Worm (Caenorhabditis elegans): ENCODE data around the gene F41G3.5.

Gene F41G3.5

ce11 chrII:6783377-6783829 lies 36.9 kb downstream of the F41G3.5 start, which contains the start of gene gldi-2:
TSS of gene gldi-2 (plus strand) at chrII:6783427.
- TF ChIP-seq pha-4 (tag; optimal IDR thresholded peaks at IDR 0.05) (no peak), sea-2 (GFP tag; optimal IDR thresholded peaks at IDR 0.05) (no peak), ceh-16 (tag; optimal IDR thresholded peaks at IDR 0.05) (no peak), unc-62 (GFP tag; optimal IDR thresholded peaks at IDR 0.05) (no peak), unc-39 (tag; optimal IDR thresholded peaks at IDR 0.05) (no peak), aly-2 (tag; optimal IDR thresholded peaks at IDR 0.05) (no peak), nhr-28 (tag; optimal IDR thresholded peaks at IDR 0.05) (no peak), mdl-1 (tag; optimal IDR thresholded peaks at IDR 0.05) (no peak), elt-1 (tag; optimal IDR thresholded peaks at IDR 0.05) (no peak)

DNA sequence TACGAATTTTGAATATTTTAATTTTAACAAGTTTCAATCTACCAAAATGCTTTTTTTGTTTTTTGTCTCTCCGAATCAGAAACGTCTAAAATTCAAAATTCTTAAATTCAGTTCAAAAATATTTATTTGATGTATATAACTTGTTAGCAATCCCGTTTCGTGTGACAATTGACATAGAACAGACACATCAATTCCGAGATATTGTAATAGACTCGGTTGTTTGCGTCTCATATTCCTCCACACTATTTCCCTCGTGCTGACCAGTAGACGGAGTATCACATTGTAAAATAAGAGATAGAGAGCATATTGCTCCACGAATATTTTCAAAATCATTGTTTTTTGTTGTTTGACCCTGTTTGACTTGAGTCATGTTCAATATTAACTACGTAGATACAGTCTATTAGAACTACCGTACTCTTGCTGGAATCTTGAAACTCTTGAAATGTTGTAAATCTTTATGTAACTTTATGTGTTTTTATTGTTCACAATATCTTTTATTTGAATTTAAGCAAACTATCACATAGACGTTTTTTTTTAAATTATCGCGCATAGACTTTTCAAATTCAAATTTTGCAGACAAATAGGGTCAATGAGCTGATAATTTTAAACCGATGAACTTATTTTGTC lies 42.3 kb downstream of the F41G3.5 start, which contains the start of gene T13C2.3:
Gene T13C2.3 (plus strand): TSS at position 577 of the 627 bp plus-strand sequence.
- TF ChIP-seq pha-4 (tag; optimal IDR thresholded peaks at IDR 0.05) (no peak), aly-2 (tag; optimal IDR thresholded peaks at IDR 0.05) (no peak), tbx-2 (tag; optimal IDR thresholded peaks at IDR 0.05) (no peak), ceh-28 (tag; optimal IDR thresholded peaks at IDR 0.05) (no peak), fkh-2 (tag; optimal IDR thresholded peaks at IDR 0.05) (no peak), nhr-43 (tag; optimal IDR thresholded peaks at IDR 0.05; ENCODE audit: poor library complexity, severe bottlenecking) (no peak), hmg-11 (tag; optimal IDR thresholded peaks at IDR 0.05) (no peak), ceh-82 (tag; optimal IDR thresholded peaks at IDR 0.05) (no peak), nhr-28 (tag; optimal IDR thresholded peaks at IDR 0.05) (no peak), nhr-23 (tag; optimal IDR thresholded peaks at IDR 0.05) (no peak), snpc-4 (tag; optimal IDR thresholded peaks at IDR 0.05) (no peak), daf-12 (tag; optimal IDR thresholded peaks at IDR 0.05) (no peak), fos-1 (tag; optimal IDR thresholded peaks at IDR 0.05) (no peak), nhr-237 (tag; optimal IDR thresholded peaks at IDR 0.05) (no peak), jun-1 (tag; optimal IDR thresholded peaks at IDR 0.05) (no peak)

DNA sequence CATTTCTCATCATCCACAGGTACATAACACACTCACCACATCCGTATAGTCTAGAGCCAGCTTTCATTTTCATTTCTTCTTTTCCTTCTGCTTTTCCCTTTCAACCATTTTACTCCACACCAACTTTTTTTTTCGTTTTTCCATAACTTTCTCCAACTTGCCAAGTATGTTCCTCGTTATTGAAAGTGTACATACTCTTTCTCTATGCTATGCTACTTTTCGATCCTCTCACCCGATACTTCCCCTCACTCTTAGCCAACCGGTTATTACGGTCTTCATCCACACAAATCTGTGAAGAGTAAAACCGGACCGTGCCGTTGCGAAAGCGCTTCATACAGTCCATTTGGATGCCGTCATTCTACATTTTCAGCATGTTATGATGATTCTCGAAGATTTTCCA lies 45.4 kb downstream of the F41G3.5 start, which contains the start of gene T13C2.2:
Gene T13C2.2 (plus strand): TSS at position 301 of the 400 bp plus-strand sequence.
- TF ChIP-seq ceh-9 (tag; optimal IDR thresholded peaks at IDR 0.05) (no peak), daf-12 (tag; optimal IDR thresholded peaks at IDR 0.05) (no peak), egl-27 (tag; optimal IDR thresholded peaks at IDR 0.05) (no peak), pqm-1 (tag; optimal IDR thresholded peaks at IDR 0.05) (no peak), nhr-77 (tag; optimal IDR thresholded peaks at IDR 0.05) (no peak), skn-1 (tag; optimal IDR thresholded peaks at IDR 0.05) (no peak), unc-39 (tag; optimal IDR thresholded peaks at IDR 0.05) (no peak), fos-1 (tag; optimal IDR thresholded peaks at IDR 0.05) (no peak), ceh-28 (tag; optimal IDR thresholded peaks at IDR 0.05) (no peak), nhr-237 (tag; optimal IDR thresholded peaks at IDR 0.05) (no peak), ztf-4 (tag; optimal IDR thresholded peaks at IDR 0.05) (no peak), zag-1 (tag; optimal IDR thresholded peaks at IDR 0.05) (no peak), nhr-28 (tag; optimal IDR thresholded peaks at IDR 0.05) (no peak), nhr-23 (tag; optimal IDR thresholded peaks at IDR 0.05) (no peak), mml-1 (tag; optimal IDR thresholded peaks at IDR 0.05) (no peak), pha-4 (tag; optimal IDR thresholded peaks at IDR 0.05) (no peak), nfya-1 (tag; optimal IDR thresholded peaks at IDR 0.05; ENCODE audit: insufficient read depth) (no peak), ceh-82 (tag; optimal IDR thresholded peaks at IDR 0.05) (no peak), eor-1 (tag; optimal IDR thresholded peaks at IDR 0.05) (no peak), egl-5 (tag; optimal IDR thresholded peaks at IDR 0.05) (no peak)
